Worm (Caenorhabditis elegans) whole organism, L4 larva: ENCODE data around the gene Y65A5A.24.

Experiments
- F37D6.2 ChIP-seq: sonication (generic microtip); optimal IDR thresholded peaks from 2 replicates; lab custom pipeline; 2016; ENCODE audit warnings: mild to moderate bottlenecking, missing genetic modification characterization, missing compliant biosample characterization
- F44E2.7 ChIP-seq: fragments of 200-800 bp; sonication (Bioruptor generic); IDR thresholded peaks from 2 replicates; pipeline ENCODE4 v2.1.2; 2022; ENCODE audit warnings: missing genetic modification characterization, missing compliant biosample characterization
- Y105C5A.15 ChIP-seq: fragments of 200-800 bp; sonication (Bioruptor generic); IDR thresholded peaks from 2 replicates; pipeline ENCODE4 v1.3.6; 2022; ENCODE audit warnings: missing genetic modification characterization, missing compliant biosample characterization
- Y48G9A.11 ChIP-seq: fragments of 200-800 bp; sonication (Bioruptor generic); IDR thresholded peaks from 2 replicates; pipeline ENCODE4 v1.3.6; 2022; ENCODE audit warnings: missing genetic modification reagents, missing genetic modification characterization, missing compliant biosample characterization
- aly-2 ChIP-seq: sonication (generic microtip); optimal IDR thresholded peaks from 2 replicates; lab custom pipeline; 2018; ENCODE audit warnings: missing biosample characterization, missing genetic modification characterization
- ama-1 ChIP-seq: fragments of 150-350 bp; optimal IDR thresholded peaks from 2 replicates; lab custom pipeline; 2014; ENCODE audit warnings: inconsistent platforms, mixed read lengths
- ceh-20 ChIP-seq: fragments of 200-800 bp; sonication (Bioruptor generic); IDR thresholded peaks from 2 replicates; pipeline ENCODE4 v1.3.6; 2022; ENCODE audit warnings: missing genetic modification reagents, missing genetic modification characterization, missing compliant biosample characterization
- ceh-28 ChIP-seq: fragments of 150-350 bp; optimal IDR thresholded peaks from 2 replicates; lab custom pipeline; 2014; ENCODE audit warnings: missing biosample characterization, missing genetic modification reagents, missing genetic modification characterization
- ceh-82 ChIP-seq: sonication (generic microtip); optimal IDR thresholded peaks from 2 replicates; lab custom pipeline; 2017; ENCODE audit warnings: missing biosample characterization, missing genetic modification characterization
- ces-1 ChIP-seq: fragments of 150-350 bp; sonication (generic microtip); optimal IDR thresholded peaks from 4 replicates; lab custom pipeline; 2014; ENCODE audit warnings: missing biosample characterization, missing genetic modification reagents, missing genetic modification characterization
- cey-2 ChIP-seq: sonication (generic microtip); optimal IDR thresholded peaks from 3 replicates; lab custom pipeline; 2017; ENCODE audit warnings: missing genetic modification characterization, mild to moderate bottlenecking, missing compliant biosample characterization, antibody characterized with exemption, borderline replicate concordance; ENCODE audit not compliant: insufficient read depth
- daf-19 ChIP-seq: fragments of 200-800 bp; sonication (Bioruptor generic); conservative IDR thresholded peaks from 2 replicates; pipeline ENCODE4 v1.3.6; 2022; ENCODE audit warnings: missing genetic modification characterization, missing compliant biosample characterization
- daf-8 ChIP-seq: fragments of 200-800 bp; sonication (Bioruptor generic); IDR thresholded peaks from 2 replicates; pipeline ENCODE4 v1.3.6; 2022; ENCODE audit warnings: missing genetic modification characterization, missing compliant biosample characterization
- dmd-6 ChIP-seq: fragments of 200-800 bp; sonication (Bioruptor generic); IDR thresholded peaks from 2 replicates; pipeline ENCODE4 v1.3.6; 2022; ENCODE audit warnings: missing genetic modification reagents, missing genetic modification characterization, missing compliant biosample characterization
- dmd-8 ChIP-seq: fragments of 200-800 bp; sonication (Bioruptor generic); IDR thresholded peaks from 2 replicates; pipeline ENCODE4 v1.3.6; 2022; ENCODE audit warnings: missing genetic modification characterization, missing compliant biosample characterization
- dpl-1 ChIP-seq: fragments of 150-350 bp; optimal IDR thresholded peaks from 2 replicates; lab custom pipeline; 2014; ENCODE audit warnings: missing biosample characterization, missing genetic modification reagents, missing genetic modification characterization
- dve-1 ChIP-seq: sonication (generic microtip); optimal IDR thresholded peaks from 2 replicates; lab custom pipeline; 2017; ENCODE audit warnings: antibody characterized with exemption, mild to moderate bottlenecking, missing genetic modification characterization, missing compliant biosample characterization; ENCODE audit not compliant: insufficient read depth
- egl-27 ChIP-seq: sonication (generic microtip); optimal IDR thresholded peaks from 3 replicates; lab custom pipeline; 2017; ENCODE audit warnings: missing biosample characterization, missing genetic modification reagents, missing genetic modification characterization
- egl-43 ChIP-seq: fragments of 200-800 bp; sonication (Bioruptor generic); IDR thresholded peaks from 2 replicates; pipeline ENCODE4 v1.3.6; 2022; ENCODE audit warnings: missing genetic modification reagents, missing genetic modification characterization, missing compliant biosample characterization
- fkh-10 ChIP-seq: fragments of 150-350 bp; optimal IDR thresholded peaks from 2 replicates; lab custom pipeline; 2014; ENCODE audit warnings: missing biosample characterization, missing genetic modification reagents, missing genetic modification characterization
- gei-8 ChIP-seq: fragments of 200-800 bp; sonication (Bioruptor generic); optimal IDR thresholded peaks from 2 replicates; lab custom pipeline; 2018; ENCODE audit warnings: mild to moderate bottlenecking, missing genetic modification characterization, missing compliant biosample characterization
- hif-1 ChIP-seq, 2 experiments: sonication (generic microtip); optimal IDR thresholded peaks; 2 replicates each; lab custom pipeline; 2016 to 2017; ENCODE audit warnings: missing compliant biosample characterization in 2 of 2, missing genetic modification characterization in 2 of 2, missing genetic modification reagents in 2 of 2, missing genotype in 2 of 2, mild to moderate bottlenecking in 1 of 2
- hlh-11 ChIP-seq: fragments of 200-800 bp; sonication (Bioruptor generic); optimal IDR thresholded peaks from 2 replicates; lab custom pipeline; 2018; ENCODE audit warnings: mild to moderate bottlenecking, missing genetic modification characterization, missing compliant biosample characterization
- hlh-30 ChIP-seq: sonication (generic microtip); optimal IDR thresholded peaks from 2 replicates; lab custom pipeline; 2017; ENCODE audit warnings: antibody characterized with exemption, mild to moderate bottlenecking, missing genetic modification characterization, missing compliant biosample characterization; ENCODE audit not compliant: insufficient read depth
- jun-1 ChIP-seq: fragments of 150-350 bp; optimal IDR thresholded peaks from 2 replicates; lab custom pipeline; 2014; ENCODE audit warnings: missing biosample characterization, missing genetic modification reagents, missing genetic modification characterization
- lim-7 ChIP-seq: fragments of 200-800 bp; sonication (Bioruptor generic); IDR thresholded peaks from 2 replicates; pipeline ENCODE4 v1.3.6; 2022; ENCODE audit warnings: missing genetic modification characterization, missing compliant biosample characterization
- lin-13 ChIP-seq: fragments of 150-350 bp; optimal IDR thresholded peaks from 2 replicates; lab custom pipeline; 2014; ENCODE audit warnings: missing biosample characterization, missing genetic modification reagents, missing genetic modification characterization
- lin-29 ChIP-seq: fragments of 200-800 bp; sonication (Bioruptor generic); IDR thresholded peaks from 2 replicates; pipeline ENCODE4 v1.3.6; 2022; ENCODE audit warnings: missing genetic modification reagents, missing genetic modification characterization, missing compliant biosample characterization
- lin-38 ChIP-seq: fragments of 200-800 bp; sonication (Bioruptor generic); IDR thresholded peaks from 2 replicates; pipeline ENCODE4 v1.3.6; 2022; ENCODE audit warnings: missing genetic modification reagents, missing genetic modification characterization, missing compliant biosample characterization
- lin-39 ChIP-seq: fragments of 150-350 bp; optimal IDR thresholded peaks from 2 replicates; lab custom pipeline; 2014; ENCODE audit warnings: missing biosample characterization, missing genetic modification reagents, missing genetic modification characterization
- lir-3 ChIP-seq: sonication (generic microtip); optimal IDR thresholded peaks from 2 replicates; lab custom pipeline; 2016; ENCODE audit warnings: mild to moderate bottlenecking, missing genetic modification characterization, missing compliant biosample characterization
- mdt-29 ChIP-seq: fragments of 200-800 bp; sonication (Bioruptor generic); IDR thresholded peaks from 2 replicates; pipeline ENCODE4 v1.3.6; 2022; ENCODE audit warnings: missing genetic modification reagents, missing genetic modification characterization, missing compliant biosample characterization
- mes-2 ChIP-seq: sonication (generic microtip); optimal IDR thresholded peaks from 2 replicates; lab custom pipeline; 2016; ENCODE audit warnings: missing genotype, mild to moderate bottlenecking, missing genetic modification characterization, missing compliant biosample characterization; ENCODE audit not compliant: poor library complexity, severe bottlenecking
- nhr-11 ChIP-seq: fragments of 150-350 bp; optimal IDR thresholded peaks from 2 replicates; lab custom pipeline; 2014; ENCODE audit warnings: missing biosample characterization, missing genetic modification characterization
- nhr-6 ChIP-seq: fragments of 150-350 bp; optimal IDR thresholded peaks from 2 replicates; lab custom pipeline; 2014; ENCODE audit warnings: missing biosample characterization, missing genetic modification characterization
- nhr-76 ChIP-seq: fragments of 150-350 bp; optimal IDR thresholded peaks from 2 replicates; lab custom pipeline; 2014; ENCODE audit warnings: missing biosample characterization, missing genetic modification characterization
- nhr-77 ChIP-seq: fragments of 150-350 bp; optimal IDR thresholded peaks from 2 replicates; lab custom pipeline; 2014; ENCODE audit warnings: missing biosample characterization, missing genetic modification characterization
- php-3 ChIP-seq: fragments of 200-800 bp; sonication (Bioruptor generic); IDR thresholded peaks from 2 replicates; pipeline ENCODE4 v1.3.6; 2022; ENCODE audit warnings: missing genetic modification reagents, missing genetic modification characterization, missing compliant biosample characterization
- rbr-2 ChIP-seq: sonication (generic microtip); optimal IDR thresholded peaks from 2 replicates; lab custom pipeline; 2016; ENCODE audit warnings: missing genotype, missing genetic modification characterization, missing compliant biosample characterization
- saeg-2 ChIP-seq: fragments of 200-800 bp; sonication (Bioruptor generic); IDR thresholded peaks from 2 replicates; pipeline ENCODE4 v1.3.6; 2022; ENCODE audit warnings: missing genetic modification reagents, missing genetic modification characterization, missing compliant biosample characterization
- sdz-12 ChIP-seq: fragments of 200-800 bp; sonication (Bioruptor generic); optimal IDR thresholded peaks from 2 replicates; lab custom pipeline; 2018; ENCODE audit warnings: mild to moderate bottlenecking, missing genetic modification characterization, missing compliant biosample characterization
- skn-1 ChIP-seq: fragments of 150-350 bp; optimal IDR thresholded peaks from 2 replicates; lab custom pipeline; 2014; ENCODE audit warnings: missing biosample characterization, missing genetic modification characterization
- snpc-1.2 ChIP-seq: fragments of 200-800 bp; sonication (Bioruptor generic); IDR thresholded peaks from 2 replicates; pipeline ENCODE4 v1.3.6; 2022; ENCODE audit warnings: missing genetic modification reagents, missing genetic modification characterization, missing compliant biosample characterization
- snpc-4 ChIP-seq: fragments of 150-350 bp; optimal IDR thresholded peaks from 2 replicates; lab custom pipeline; 2014; ENCODE audit warnings: missing biosample characterization, missing genetic modification characterization
- zag-1 ChIP-seq: fragments of 150-350 bp; optimal IDR thresholded peaks from 2 replicates; lab custom pipeline; 2014; ENCODE audit warnings: missing biosample characterization, missing genetic modification characterization
- zfp-3 ChIP-seq: fragments of 200-800 bp; sonication (Bioruptor generic); conservative IDR thresholded peaks from 2 replicates; pipeline ENCODE4 v1.3.6; 2022; ENCODE audit warnings: missing genetic modification reagents, missing genetic modification characterization, missing compliant biosample characterization
- zip-2 ChIP-seq: fragments of 150-350 bp; optimal IDR thresholded peaks from 2 replicates; lab custom pipeline; 2014; ENCODE audit warnings: missing biosample characterization, missing genetic modification characterization
- ztf-7 ChIP-seq: fragments of 150-350 bp; optimal IDR thresholded peaks from 2 replicates; lab custom pipeline; 2014; ENCODE audit warnings: missing biosample characterization, missing genetic modification characterization

Y65A5A.24 gene

DNA sequence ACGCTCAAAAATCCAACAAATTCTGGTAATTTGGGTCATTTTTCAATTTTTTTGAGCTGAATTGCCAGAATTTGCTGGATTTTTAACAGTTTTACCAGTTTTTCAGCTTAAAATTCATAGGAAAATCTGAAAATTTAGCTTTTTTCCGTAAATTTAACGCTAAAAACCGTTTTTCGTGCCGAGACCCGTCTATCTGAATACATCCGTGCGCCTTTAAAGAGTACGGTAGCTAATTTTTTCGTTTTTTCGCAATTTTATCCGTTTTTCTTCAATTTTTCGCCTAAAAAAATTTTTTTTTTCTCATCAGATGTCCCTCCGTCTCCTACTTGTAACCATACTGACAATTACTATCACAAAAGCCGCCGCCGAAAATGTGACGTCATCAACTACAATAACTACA is 17.9 kb downstream of the Y65A5A.24 start, which contains the start of gene Y65A5A.2:
Gene Y65A5A.2 (plus strand): TSS at position 308 of the 400 bp plus-strand sequence.
- TF ChIP-seq lin-29 (GFP tag; lab: Robert Waterston, UW) (no peak), snpc-1.2 (GFP tag; lab: Robert Waterston, UW) (0 out of 2 replicates have a peak, but pooled peaks have one; percentile 47)

- TF ChIP-seq dmd-8 (GFP tag; lab: Robert Waterston, UW) (no peak), daf-8 (GFP tag; lab: Robert Waterston, UW) (no peak), zag-1 (tag; lab: Kevin White, UChicago) (no peak), fkh-10 (GFP tag; lab: Kevin White, UChicago) (no peak), aly-2 (tag; lab: Kevin White, UChicago) (no peak), ceh-20 (GFP tag; lab: Robert Waterston, UW) (peak; percentile 62), lin-39 (tag; lab: Kevin White, UChicago) (no peak), lin-38 (GFP tag; lab: Robert Waterston, UW) (peak; percentile 76), jun-1 (tag; lab: Kevin White, UChicago) (no peak), lim-7 (no peak), saeg-2 (GFP tag; lab: Robert Waterston, UW) (no peak), nhr-76 (no peak), hlh-11 (peak; percentile 26), gei-8 (GFP tag; lab: Kevin White, UChicago) (peak; percentile 18), php-3 (no peak), cey-2 (tag; lab: Kevin White, UChicago) (no peak), lir-3 (tag; lab: Kevin White, UChicago) (no peak), nhr-6 (tag; lab: Kevin White, UChicago) (peak; percentile 54), ztf-7 (tag; lab: Kevin White, UChicago) (peak; percentile 17), ama-1 (lab: Kevin White, UChicago) (no peak), daf-19 (GFP tag; lab: Robert Waterston, UW) (no peak), F37D6.2 (tag; lab: Kevin White, UChicago) (peak; percentile 32), rbr-2 (tag; lab: Kevin White, UChicago) (peak; percentile 11), zip-2 (tag; lab: Kevin White, UChicago) (no peak), mes-2 (tag; lab: Kevin White, UChicago) (peak; percentile 99), snpc-4 (tag; lab: Kevin White, UChicago) (no peak), egl-27 (no peak), egl-43 (GFP tag; lab: Robert Waterston, UW) (no peak), nhr-77 (tag; lab: Kevin White, UChicago) (no peak), lin-13 (peak; percentile 1), hlh-30 (tag; lab: Kevin White, UChicago) (peak; percentile 25), Y105C5A.15 (no peak), ceh-28 (tag; lab: Kevin White, UChicago) (no peak), dmd-6 (GFP tag; lab: Robert Waterston, UW) (peak; percentile 69), Y48G9A.11 (GFP tag; lab: Robert Waterston, UW) (peak; percentile 85), lin-29 (GFP tag; lab: Robert Waterston, UW) (no peak), mdt-29 (GFP tag; lab: Robert Waterston, UW) (peak; percentile 65; the same call in 1 of the 2 replicates), hif-1 (tag; optimal IDR thresholded peaks at IDR 0.05; lab: Kevin White, UChicago) (peak; percentile 73 to 98), sdz-12 (GFP tag; lab: Kevin White, UChicago) (peak; percentile 89), skn-1 (no peak), nhr-11 (tag; lab: Kevin White, UChicago) (no peak), zfp-3 (GFP tag; lab: Robert Waterston, UW) (0 out of 2 replicates have a peak, but pooled peaks have one; percentile 50), dpl-1 (GFP tag; lab: Kevin White, UChicago) (peak; percentile 95), dve-1 (tag; lab: Kevin White, UChicago) (peak; percentile 51), F44E2.7 (GFP tag; lab: Robert Waterston, UW) (no peak), ceh-82 (no peak), ces-1 (GFP tag; lab: Kevin White, UChicago) (no peak)
Observed at ce11 chrIV:16415100-16415973, 21.6 kb downstream of the Y65A5A.24 start.
